Worm (Caenorhabditis elegans): ENCODE results near the gene srh-85.

ce11 chrV:3028205-3028604, 40.9 kb upstream of the srh-85 start, which contains the start of gene asp-7:
- no peak for TF ChIP-seq nhr-237 (tag; optimal IDR thresholded peaks at IDR 0.05)
- TF ChIP-seq unc-62 (GFP tag; optimal IDR thresholded peaks at IDR 0.05), result no peak
- TF ChIP-seq mep-1 (tag; optimal IDR thresholded peaks at IDR 0.05), result no peak
